Worm (Caenorhabditis elegans): ENCODE results near the gene noah-2.

noah-2 gene

DNA sequence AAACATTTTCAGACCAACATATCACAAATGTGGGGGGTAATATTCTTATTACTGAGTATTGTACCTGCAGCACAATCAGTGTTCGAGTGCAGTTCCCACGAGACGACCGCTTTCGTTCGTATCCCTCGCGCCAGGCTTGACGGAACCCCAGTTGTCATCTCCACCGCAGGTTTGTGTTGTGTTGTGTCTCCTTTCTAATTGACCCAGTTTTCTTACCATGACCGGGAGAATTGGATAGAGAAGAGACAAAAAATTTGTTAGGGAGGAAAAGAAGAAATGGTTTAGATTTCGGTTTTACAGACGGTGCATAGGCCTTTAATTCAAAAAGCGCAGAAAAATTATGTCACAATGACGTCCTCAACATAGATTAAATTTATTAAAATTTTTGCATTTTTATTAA lies at the start of gene noah-2:
Gene noah-2, plus strand, starts transcription at position 13 of the 400 bp plus-strand sequence.
- TF ChIP-seq pqm-1 (tag; optimal IDR thresholded peaks at IDR 0.05) (no peak), rnt-1 (tag; optimal IDR thresholded peaks at IDR 0.05) (no peak), sox-4 (tag; optimal IDR thresholded peaks at IDR 0.05) (no peak), elt-2 (tag; optimal IDR thresholded peaks at IDR 0.05) (no peak), ceh-45 (GFP tag; IDR thresholded peaks at IDR 0.05) (no peak), zip-5 (tag; optimal IDR thresholded peaks at IDR 0.05) (no peak)

DNA sequence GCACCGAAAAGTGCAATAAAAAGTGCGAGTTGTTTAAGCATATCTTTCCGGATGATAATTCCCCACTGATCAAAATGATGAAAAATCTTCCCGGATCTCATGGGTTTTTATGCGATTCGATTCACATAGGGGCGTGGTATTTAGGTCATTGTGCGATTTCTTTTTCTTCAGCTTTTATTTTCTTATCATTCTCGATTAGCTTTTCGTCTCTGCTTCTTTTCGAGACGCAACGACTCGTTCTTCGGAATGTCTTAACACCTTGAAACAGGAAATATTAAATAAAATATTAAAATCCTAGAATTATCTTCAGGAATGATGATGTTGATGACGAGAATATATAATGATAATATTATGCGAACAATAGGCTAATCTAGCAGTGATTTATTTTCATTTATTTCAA lies 47.4 kb upstream of the noah-2 start, which contains the start of gene Y37A1B.7:
Gene Y37A1B.7, minus strand, starts transcription at position 101 of the 400 bp plus-strand sequence.
- no peak for TF ChIP-seq ztf-16 (tag; optimal IDR thresholded peaks at IDR 0.05)
- no peak for TF ChIP-seq mec-3 (tag; optimal IDR thresholded peaks at IDR 0.05; ENCODE audit: borderline replicate concordance)
- TF ChIP-seq ttx-3 (tag; optimal IDR thresholded peaks at IDR 0.05), result no peak
- TF ChIP-seq ets-4 (tag; optimal IDR thresholded peaks at IDR 0.05), result no peak
- no peak for TF ChIP-seq pros-1 (tag; optimal IDR thresholded peaks at IDR 0.05)
- TF ChIP-seq unc-3 (GFP tag; conservative IDR thresholded peaks at IDR 0.05), result no peak
- no peak for TF ChIP-seq unc-3 (tag; optimal IDR thresholded peaks at IDR 0.05)
- no peak for TF ChIP-seq ceh-24 (tag; optimal IDR thresholded peaks at IDR 0.05)

ce11 chrIV:14046777-14047176 lies 44.3 kb upstream of the noah-2 start:
- TF ChIP-seq rnt-1 (tag; optimal IDR thresholded peaks at IDR 0.05) (no peak), tbx-2 (tag; optimal IDR thresholded peaks at IDR 0.05) (peak; percentile 45), hlh-30 (tag; optimal IDR thresholded peaks at IDR 0.05; ENCODE audit: insufficient read depth) (peak; percentile 51), dmd-4 (tag; optimal IDR thresholded peaks at IDR 0.05; ENCODE audit: borderline replicate concordance) (no peak)

ce11 chrIV:14050442-14050841 lies 40.6 kb upstream of the noah-2 start:
- no peak for TF ChIP-seq lim-6 (tag; optimal IDR thresholded peaks at IDR 0.05)
- peak; percentile 77 for TF ChIP-seq elt-2 (tag; optimal IDR thresholded peaks at IDR 0.05)
- TF ChIP-seq hlh-15 (tag; optimal IDR thresholded peaks at IDR 0.05), result no peak

ce11 chrIV:14050900-14051299 lies 40.2 kb upstream of the noah-2 start, which contains the start of gene semo-1:
TSS of gene semo-1 (plus strand) at chrIV:14051200.
- TF ChIP-seq ref-2 (tag; optimal IDR thresholded peaks at IDR 0.05) (no peak), ceh-14 (tag; optimal IDR thresholded peaks at IDR 0.05) (no peak), C08G9.2 (tag; optimal IDR thresholded peaks at IDR 0.05) (no peak), hlh-6 (tag; optimal IDR thresholded peaks at IDR 0.05) (no peak), ceh-18 (tag; optimal IDR thresholded peaks at IDR 0.05) (no peak), ceh-48 (tag; optimal IDR thresholded peaks at IDR 0.05) (no peak), nhr-232 (tag; optimal IDR thresholded peaks at IDR 0.05) (no peak), ceh-2 (tag; optimal IDR thresholded peaks at IDR 0.05) (no peak), pha-2 (tag; optimal IDR thresholded peaks at IDR 0.05) (no peak), madf-2 (tag; optimal IDR thresholded peaks at IDR 0.05) (no peak), pag-3 (tag; optimal IDR thresholded peaks at IDR 0.05; ENCODE audit: borderline replicate concordance) (no peak), nfya-1 (tag; optimal IDR thresholded peaks at IDR 0.05) (no peak), dmd-4 (tag; optimal IDR thresholded peaks at IDR 0.05; ENCODE audit: borderline replicate concordance) (no peak), unc-86 (tag; optimal IDR thresholded peaks at IDR 0.05) (no peak), zip-5 (tag; optimal IDR thresholded peaks at IDR 0.05) (no peak)

ce11 chrIV:14060612-14061011 lies 30.4 kb upstream of the noah-2 start, which contains the start of gene Y37A1B.4:
TSS of gene Y37A1B.4 (minus strand) at chrIV:14060712.
- TF ChIP-seq C08G9.2 (tag; optimal IDR thresholded peaks at IDR 0.05) (no peak), ceh-31 (tag; optimal IDR thresholded peaks at IDR 0.05) (no peak), ceh-34 (tag; optimal IDR thresholded peaks at IDR 0.05) (no peak), ceh-14 (tag; optimal IDR thresholded peaks at IDR 0.05) (no peak), lim-6 (tag; optimal IDR thresholded peaks at IDR 0.05) (no peak), elt-4 (tag; optimal IDR thresholded peaks at IDR 0.05) (no peak), dve-1 (tag; optimal IDR thresholded peaks at IDR 0.05) (no peak), ahr-1 (tag; optimal IDR thresholded peaks at IDR 0.05) (no peak), unc-3 (GFP tag; conservative IDR thresholded peaks at IDR 0.05) (no peak), unc-3 (tag; optimal IDR thresholded peaks at IDR 0.05) (no peak), tbx-7 (tag; optimal IDR thresholded peaks at IDR 0.05) (no peak), ceh-30 (tag; optimal IDR thresholded peaks at IDR 0.05) (no peak), hlh-6 (tag; optimal IDR thresholded peaks at IDR 0.05) (no peak), che-1 (tag; optimal IDR thresholded peaks at IDR 0.05) (no peak), T23F11.4 (GFP tag; optimal IDR thresholded peaks at IDR 0.05) (no peak), mec-3 (tag; optimal IDR thresholded peaks at IDR 0.05; ENCODE audit: borderline replicate concordance) (no peak), ceh-6 (GFP tag; optimal IDR thresholded peaks at IDR 0.05) (no peak), nfya-1 (tag; optimal IDR thresholded peaks at IDR 0.05) (no peak), ceh-48 (tag; optimal IDR thresholded peaks at IDR 0.05) (no peak)
